Worm (Caenorhabditis elegans): ENCODE measurements around the gene lron-4.

DNA sequence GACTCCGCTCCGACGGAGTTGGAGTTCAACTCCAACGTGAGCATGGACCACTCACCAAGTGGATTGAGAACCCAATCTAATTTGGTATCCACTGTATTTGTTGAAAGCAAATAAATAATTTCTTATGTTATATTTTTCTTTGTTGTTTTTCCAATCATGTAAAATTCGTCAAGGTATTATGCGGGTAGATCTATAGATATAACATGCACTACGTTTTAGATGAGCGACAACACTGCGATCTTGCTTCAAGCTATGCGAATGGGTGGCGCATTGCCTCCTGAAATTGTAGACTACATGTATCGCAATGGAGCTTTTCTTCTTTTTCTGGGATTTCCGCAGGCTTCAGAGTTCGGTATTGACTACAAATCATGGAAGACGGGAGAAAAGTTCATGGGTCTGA lies 32.6 kb upstream of the lron-4 start, which contains the start of gene F10B5.2:
- TF ChIP-seq C34F6.9 (tag; optimal IDR thresholded peaks at IDR 0.05) (no peak), nhr-25 (tag; optimal IDR thresholded peaks at IDR 0.05) (no peak), Y55F3AM.14 (GFP tag; optimal IDR thresholded peaks at IDR 0.05) (no peak), lin-11 (tag; optimal IDR thresholded peaks at IDR 0.05) (no peak)

Measured in whole organism, L2 larva.